Fruit fly (Drosophila melanogaster): ENCODE data around the gene CG13082.

The CG13082 gene

dm6 chr2L:19549412-19549811, 11.2 kb downstream of the CG13082 start (continued):
- TF ChIP-seq CG3995 (GFP tag; optimal IDR thresholded peaks at IDR 0.05): no peak
- no peak for TF ChIP-seq CG7928 (GFP tag; optimal IDR thresholded peaks at IDR 0.05)
- no peak for TF ChIP-seq pum (GFP tag; optimal IDR thresholded peaks at IDR 0.05)
- no peak for TF ChIP-seq CG12744 (GFP tag; optimal IDR thresholded peaks at IDR 0.05)
- TF ChIP-seq tx (GFP tag; optimal IDR thresholded peaks at IDR 0.05): no peak
- no peak for TF ChIP-seq CG13775 (GFP tag; optimal IDR thresholded peaks at IDR 0.05)
- TF ChIP-seq sima (GFP tag; optimal IDR thresholded peaks at IDR 0.05): no peak
- no peak for TF ChIP-seq CG5245 (GFP tag; optimal IDR thresholded peaks at IDR 0.05)
- no peak for TF ChIP-seq CG32772 (GFP tag; IDR thresholded peaks at IDR 0.05)
- no peak for TF ChIP-seq gro (GFP tag; optimal IDR thresholded peaks at IDR 0.05)
- no peak; the same call in 1 of the 2 replicates for TF ChIP-seq CG14014 (GFP tag; IDR thresholded peaks at IDR 0.05)
- TF ChIP-seq CG7745 (tag; optimal IDR thresholded peaks at IDR 0.05): peak; percentile 27
- no peak for TF ChIP-seq CG12236 (GFP tag; optimal IDR thresholded peaks at IDR 0.05)
- peak; percentile 82 for TF ChIP-seq cg (GFP tag; optimal IDR thresholded peaks at IDR 0.05)
- TF ChIP-seq CG17912 (GFP tag; optimal IDR thresholded peaks at IDR 0.05): no peak
- TF ChIP-seq CG17612 (GFP tag; IDR thresholded peaks at IDR 0.05): no peak
- TF ChIP-seq danr (GFP tag; IDR thresholded peaks at IDR 0.05): no peak
- no peak for TF ChIP-seq CG8924 (tag; optimal IDR thresholded peaks at IDR 0.05)
- peak; percentile 17 for TF ChIP-seq CG2875 (GFP tag; optimal IDR thresholded peaks at IDR 0.05)
- no peak for TF ChIP-seq Mes4 (GFP tag; optimal IDR thresholded peaks at IDR 0.05)
- peak; percentile 48 for TF ChIP-seq CrebB (tag; optimal IDR thresholded peaks at IDR 0.05)
- no peak for TF ChIP-seq zf30C (GFP tag; optimal IDR thresholded peaks at IDR 0.05)
- peak in 1 of 2 experiments; percentile 13 for TF ChIP-seq Pdp1 (GFP tag; optimal IDR thresholded peaks at IDR 0.05)
- TF ChIP-seq abd-A (tag; optimal IDR thresholded peaks at IDR 0.05): peak; percentile 84
- no peak for TF ChIP-seq yki (optimal IDR thresholded peaks at IDR 0.05)
- peak; percentile 44; the same call in 1 of the 2 replicates for TF ChIP-seq Adf1 (GFP tag; IDR thresholded peaks at IDR 0.05)
- no peak for TF ChIP-seq CG7556 (GFP tag; optimal IDR thresholded peaks at IDR 0.05)
- TF ChIP-seq CG43689 (GFP tag; IDR thresholded peaks at IDR 0.05): no peak
- no peak for TF ChIP-seq CG8359 (GFP tag; optimal IDR thresholded peaks at IDR 0.05; ENCODE audit: borderline replicate concordance)
- peak; percentile 21; the same call in 1 of the 2 replicates for TF ChIP-seq CG13287 (GFP tag; IDR thresholded peaks at IDR 0.05; ENCODE audit: partially characterized antibody)
- no peak for TF ChIP-seq CG4282 (GFP tag; optimal IDR thresholded peaks at IDR 0.05)
- TF ChIP-seq Sry-δ (GFP tag; optimal IDR thresholded peaks at IDR 0.05): no peak
- no peak for TF ChIP-seq Abd-B (GFP tag; optimal IDR thresholded peaks at IDR 0.05)
- peak; percentile 35 for TF ChIP-seq corto (GFP tag; optimal IDR thresholded peaks at IDR 0.05)
- no peak for TF ChIP-seq fd96Cb (tag; optimal IDR thresholded peaks at IDR 0.05)
- 0 out of 2 replicates have a peak, but pooled peaks have one; percentile 18 for TF ChIP-seq rib (GFP tag; IDR thresholded peaks at IDR 0.05)
- TF ChIP-seq onecut (GFP tag; IDR thresholded peaks at IDR 0.05): no peak; the same call in 1 of the 2 replicates
- no peak for TF ChIP-seq trem (tag; optimal IDR thresholded peaks at IDR 0.05)
- TF ChIP-seq pho (GFP tag; optimal IDR thresholded peaks at IDR 0.05): peak; percentile 10
- peak; percentile 23 for TF ChIP-seq odd (GFP tag; optimal IDR thresholded peaks at IDR 0.05)
- no peak for TF ChIP-seq lmd (GFP tag; IDR thresholded peaks at IDR 0.05)
- TF ChIP-seq gsb-n (tag; optimal IDR thresholded peaks at IDR 0.05): no peak
- peak; percentile 92 for TF ChIP-seq CG34376 (GFP tag; optimal IDR thresholded peaks at IDR 0.05)
- TF ChIP-seq ssp (GFP tag; IDR thresholded peaks at IDR 0.05): no peak
- no peak for TF ChIP-seq CG10959 (GFP tag; IDR thresholded peaks at IDR 0.05)
- TF ChIP-seq CG4820 (GFP tag; optimal IDR thresholded peaks at IDR 0.05): no peak
- TF ChIP-seq sna (GFP tag; IDR thresholded peaks at IDR 0.05; ENCODE audit: partially characterized antibody): no peak
- TF ChIP-seq nau (GFP tag; optimal IDR thresholded peaks at IDR 0.05): no peak
- TF ChIP-seq sqz (GFP tag; optimal IDR thresholded peaks at IDR 0.05): peak; percentile 93
- peak; percentile 92 for TF ChIP-seq CG5180 (GFP tag; optimal IDR thresholded peaks at IDR 0.05)
- peak; percentile 81 for TF ChIP-seq Jarid2 (GFP tag; optimal IDR thresholded peaks at IDR 0.05)
